Worm (Caenorhabditis elegans): ENCODE results near the gene R05G6.10.

- no peak for TF ChIP-seq him-1 (tag; optimal IDR thresholded peaks at IDR 0.05)
- TF ChIP-seq dao-5 (tag; optimal IDR thresholded peaks at IDR 0.05): no peak
- TF ChIP-seq W03F9.2 (tag; optimal IDR thresholded peaks at IDR 0.05): no peak
These were observed 39.0 kb downstream of the R05G6.10 start, which contains the start of gene glt-6 for ce11 chrIV:7503322-7503721.

Data from whole organism, L4/young adult.